Worm (Caenorhabditis elegans): ENCODE data around the gene igcm-1.

The igcm-1 gene

DNA sequence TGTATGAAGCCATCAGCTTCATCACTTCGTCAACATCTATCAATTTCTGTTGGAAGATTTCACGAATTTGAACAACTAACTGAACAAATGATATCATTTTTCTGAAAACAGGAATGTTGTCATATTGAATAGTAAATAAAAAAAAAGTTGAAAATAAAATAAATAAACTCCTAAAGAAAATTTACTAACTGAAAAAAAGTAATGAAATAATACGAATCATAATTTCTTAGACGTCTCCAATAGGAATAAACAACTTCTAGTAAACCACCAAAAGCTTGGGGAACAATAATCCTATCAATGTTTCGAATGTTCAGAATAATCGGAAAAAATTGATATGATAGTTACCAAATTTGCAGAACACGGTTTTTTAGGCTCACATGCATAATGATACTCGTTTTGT, 12.2 kb upstream of the igcm-1 start, which contains the start of gene cdo-1:
Gene cdo-1, minus strand, starts transcription at position 101 of the 400 bp plus-strand sequence.
- TF ChIP-seq ztf-11 (tag; optimal IDR thresholded peaks at IDR 0.05): no peak
- no peak for TF ChIP-seq nhr-77 (tag; optimal IDR thresholded peaks at IDR 0.05)

ce11 chrX:861378-861777, 10.1 kb upstream of the igcm-1 start:
- TF ChIP-seq ceh-28 (tag; optimal IDR thresholded peaks at IDR 0.05) (no peak), mml-1 (tag; optimal IDR thresholded peaks at IDR 0.05) (no peak), nhr-76 (tag; optimal IDR thresholded peaks at IDR 0.05) (no peak), nhr-237 (tag; optimal IDR thresholded peaks at IDR 0.05) (no peak)

ce11 chrX:859401-859800, 8.1 kb upstream of the igcm-1 start, which contains the start of gene F56F10.2:
Gene F56F10.2 (plus strand): TSS chrX:859615.
- TF ChIP-seq ceh-16 (tag; optimal IDR thresholded peaks at IDR 0.05): no peak
- TF ChIP-seq tbx-2 (tag; optimal IDR thresholded peaks at IDR 0.05): no peak
- TF ChIP-seq jun-1 (tag; optimal IDR thresholded peaks at IDR 0.05): no peak
- TF ChIP-seq hmg-11 (tag; optimal IDR thresholded peaks at IDR 0.05): peak; percentile 30
- TF ChIP-seq nfya-1 (tag; optimal IDR thresholded peaks at IDR 0.05; ENCODE audit: insufficient read depth): peak; percentile 51
- TF ChIP-seq lin-39 (tag; optimal IDR thresholded peaks at IDR 0.05): peak; percentile 65
- TF ChIP-seq elt-3 (tag; optimal IDR thresholded peaks at IDR 0.05): no peak
- TF ChIP-seq elt-1 (tag; optimal IDR thresholded peaks at IDR 0.05): peak; percentile 14
- TF ChIP-seq fkh-2 (tag; optimal IDR thresholded peaks at IDR 0.05): no peak

DNA sequence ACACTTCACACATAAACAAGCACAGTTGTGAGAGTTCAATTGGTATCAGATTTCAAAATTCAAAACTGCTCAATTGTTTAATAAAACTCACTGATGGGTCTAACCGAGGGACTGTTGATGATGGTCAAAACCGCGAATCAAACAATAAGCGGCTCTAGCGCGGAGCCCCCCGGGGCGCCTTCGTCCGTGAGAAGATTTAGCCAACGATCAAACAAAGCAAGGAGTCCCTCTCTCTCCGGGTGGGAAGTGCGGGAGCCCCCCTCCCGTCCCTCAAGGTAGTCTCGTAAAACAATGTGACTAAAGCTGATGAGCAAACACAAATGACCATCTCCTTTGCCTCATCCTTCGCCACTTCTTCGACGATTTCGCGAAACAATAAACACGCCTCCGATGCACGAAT, 6.3 kb upstream of the igcm-1 start:
- TF ChIP-seq pha-4 (tag; optimal IDR thresholded peaks at IDR 0.05) (peak; percentile 7), hmg-11 (tag; optimal IDR thresholded peaks at IDR 0.05) (no peak)

DNA sequence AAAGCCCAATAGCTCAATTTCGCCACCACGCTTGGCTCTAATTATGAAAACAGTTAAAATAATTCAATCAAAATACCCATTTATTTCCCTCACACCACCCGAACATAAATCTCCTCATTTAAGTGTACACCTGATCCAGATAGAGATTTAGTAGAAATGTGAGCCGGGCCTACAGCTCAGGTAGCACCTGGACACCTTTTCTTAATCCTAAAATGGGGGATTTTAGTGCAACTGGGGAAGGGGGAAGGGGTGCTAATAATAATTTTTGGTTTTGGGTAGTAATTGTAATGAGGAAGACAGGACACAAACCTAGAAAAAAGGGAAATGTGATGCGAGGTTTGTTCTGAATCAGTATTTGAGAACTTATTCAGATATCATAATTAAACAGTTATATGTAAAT, 2.3 kb upstream of the igcm-1 start:
- TF ChIP-seq snpc-4 (tag; optimal IDR thresholded peaks at IDR 0.05) (no peak), nhr-76 (tag; optimal IDR thresholded peaks at IDR 0.05) (no peak), pha-4 (tag; optimal IDR thresholded peaks at IDR 0.05) (no peak), eor-1 (tag; optimal IDR thresholded peaks at IDR 0.05) (no peak), ama-1 (optimal IDR thresholded peaks at IDR 0.05) (no peak), ceh-9 (tag; optimal IDR thresholded peaks at IDR 0.05) (no peak), nhr-77 (tag; optimal IDR thresholded peaks at IDR 0.05) (no peak), ceh-16 (tag; optimal IDR thresholded peaks at IDR 0.05) (no peak), nhr-23 (tag; optimal IDR thresholded peaks at IDR 0.05) (no peak), ceh-28 (tag; optimal IDR thresholded peaks at IDR 0.05) (no peak), R02D3.7 (tag; optimal IDR thresholded peaks at IDR 0.05) (no peak), ceh-82 (tag; optimal IDR thresholded peaks at IDR 0.05) (no peak)

ce11 chrX:852739-853268, 1.5 kb upstream of the igcm-1 start:
- TF ChIP-seq nhr-25 (tag; optimal IDR thresholded peaks at IDR 0.05) (peak; percentile 27), zag-1 (tag; optimal IDR thresholded peaks at IDR 0.05) (no peak)

- TF ChIP-seq lin-15B (tag; optimal IDR thresholded peaks at IDR 0.05) (no peak), snpc-4 (tag; optimal IDR thresholded peaks at IDR 0.05) (no peak), nhr-67 (tag; optimal IDR thresholded peaks at IDR 0.05) (no peak), ceh-28 (tag; optimal IDR thresholded peaks at IDR 0.05) (no peak), elt-3 (tag; optimal IDR thresholded peaks at IDR 0.05) (no peak), ama-1 (optimal IDR thresholded peaks at IDR 0.05) (no peak), nhr-28 (tag; optimal IDR thresholded peaks at IDR 0.05) (no peak), tbx-2 (tag; optimal IDR thresholded peaks at IDR 0.05) (no peak), skn-1 (tag; optimal IDR thresholded peaks at IDR 0.05) (no peak), fkh-10 (GFP tag; optimal IDR thresholded peaks at IDR 0.05) (no peak), eor-1 (tag; optimal IDR thresholded peaks at IDR 0.05) (no peak), zag-1 (tag; optimal IDR thresholded peaks at IDR 0.05) (no peak), ceh-16 (tag; optimal IDR thresholded peaks at IDR 0.05) (no peak), pqm-1 (tag; optimal IDR thresholded peaks at IDR 0.05) (no peak), unc-39 (tag; optimal IDR thresholded peaks at IDR 0.05) (no peak), ceh-82 (tag; optimal IDR thresholded peaks at IDR 0.05) (no peak), egl-27 (tag; optimal IDR thresholded peaks at IDR 0.05) (no peak)
These were observed 5.9 kb downstream of the igcm-1 start for ce11 chrX:845443-845842.

All from whole organism, L3 larva.